Worm (Caenorhabditis elegans) whole organism, early embryonic: ENCODE data around the gene fbxa-51.
A peak's percentile ranks its signal among the peaks of the same experiment; 100 is the strongest.

Experiments
- B0310.2 ChIP-seq: sonication (generic microtip); optimal IDR thresholded peaks from 2 replicates; lab custom pipeline; 2016; ENCODE audit warnings: mild to moderate bottlenecking, missing genetic modification characterization, missing compliant biosample characterization
- F13C5.2 ChIP-seq: sonication (generic microtip); optimal IDR thresholded peaks from 2 replicates; lab custom pipeline; 2017; ENCODE audit warnings: mild to moderate bottlenecking, missing genetic modification characterization, inconsistent platforms, missing compliant biosample characterization
- aly-1 ChIP-seq: sonication (generic microtip); optimal IDR thresholded peaks from 2 replicates; lab custom pipeline; 2016; ENCODE audit warnings: missing genetic modification characterization, missing compliant biosample characterization
- ama-1 ChIP-seq: fragments of 150-350 bp; optimal IDR thresholded peaks from 2 replicates; lab custom pipeline; 2014
- ceh-13 ChIP-seq: fragments of 200-800 bp; sonication (Bioruptor generic); optimal IDR thresholded peaks from 2 replicates; lab custom pipeline; 2018; ENCODE audit warnings: mild to moderate bottlenecking, missing genetic modification characterization, missing compliant biosample characterization
- ceh-36 ChIP-seq: sonication (generic microtip); optimal IDR thresholded peaks from 2 replicates; lab custom pipeline; 2016; ENCODE audit warnings: missing genetic modification characterization, inconsistent platforms, missing compliant biosample characterization
- ets-7 ChIP-seq: sonication (generic microtip); optimal IDR thresholded peaks from 2 replicates; lab custom pipeline; 2016; ENCODE audit warnings: missing genotype, missing genetic modification characterization, missing compliant biosample characterization
- flt-1 ChIP-seq: fragments of 200-800 bp; sonication (Bioruptor generic); IDR thresholded peaks from 2 replicates; pipeline ENCODE4 v1.3.6; 2022; ENCODE audit warnings: missing genetic modification characterization, missing compliant biosample characterization
- hmbx-1 ChIP-seq: sonication (generic microtip); optimal IDR thresholded peaks from 2 replicates; lab custom pipeline; 2016; ENCODE audit warnings: mild to moderate bottlenecking, missing genetic modification characterization, missing compliant biosample characterization
- hmg-4 ChIP-seq: fragments of 200-800 bp; sonication (Bioruptor generic); optimal IDR thresholded peaks from 2 replicates; lab custom pipeline; 2018; ENCODE audit warnings: mild to moderate bottlenecking, missing genetic modification characterization, missing compliant biosample characterization
- hnd-1 ChIP-seq: sonication (generic microtip); optimal IDR thresholded peaks from 2 replicates; lab custom pipeline; 2016; ENCODE audit warnings: missing genetic modification characterization, missing compliant biosample characterization
- pes-1 ChIP-seq: fragments of 200-800 bp; sonication (Bioruptor generic); IDR thresholded peaks from 2 replicates; pipeline ENCODE4 v1.3.6; 2022; ENCODE audit warnings: missing genetic modification reagents, missing genetic modification characterization, missing compliant biosample characterization
- scrt-1 ChIP-seq: fragments of 200-800 bp; sonication (Bioruptor generic); IDR thresholded peaks from 2 replicates; pipeline ENCODE4 v1.3.6; 2022; ENCODE audit warnings: missing genetic modification characterization, missing compliant biosample characterization
- sea-1 ChIP-seq: fragments of 200-800 bp; sonication (Bioruptor generic); conservative IDR thresholded peaks from 2 replicates; pipeline ENCODE4 v1.3.6; 2022; ENCODE audit warnings: missing genetic modification characterization, missing compliant biosample characterization
- tbx-11 ChIP-seq: fragments of 200-800 bp; sonication (Bioruptor generic); IDR thresholded peaks from 2 replicates; pipeline ENCODE4 v1.3.6; 2022; ENCODE audit warnings: missing genetic modification characterization, missing compliant biosample characterization
- tbx-37 ChIP-seq: fragments of 200-800 bp; sonication (Bioruptor generic); conservative IDR thresholded peaks from 2 replicates; pipeline ENCODE4 v1.3.6; 2022; ENCODE audit warnings: missing genetic modification reagents, missing genetic modification characterization, missing compliant biosample characterization
- tra-4 ChIP-seq: sonication (generic microtip); optimal IDR thresholded peaks from 2 replicates; lab custom pipeline; 2017; ENCODE audit warnings: missing genetic modification characterization, missing compliant biosample characterization

Gene fbxa-51

DNA sequence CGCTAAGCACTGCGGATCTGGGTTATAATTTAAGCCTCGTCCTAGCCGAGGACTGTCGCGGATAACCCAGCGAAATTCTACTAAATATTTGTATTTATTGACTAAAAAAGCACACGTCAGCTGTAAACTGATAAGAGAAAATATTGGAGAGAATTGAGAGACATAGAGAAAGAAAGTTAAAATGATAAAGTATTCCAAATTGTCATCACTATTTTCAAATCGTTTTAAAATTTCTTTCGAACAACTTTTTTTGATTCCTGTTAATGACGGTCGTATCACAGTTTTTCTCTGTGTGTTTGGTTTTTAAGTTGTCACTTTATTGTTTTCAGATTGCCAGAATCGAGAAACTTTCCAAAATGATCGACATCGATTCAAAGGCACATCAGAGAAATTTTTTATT is at the start of gene fbxa-51:
Gene fbxa-51, plus strand, starts transcription at position 322 of the 400 bp plus-strand sequence.
- no peak for TF ChIP-seq tbx-11 (GFP tag; lab: Robert Waterston, UW)
- no peak for TF ChIP-seq scrt-1 (GFP tag; lab: Robert Waterston, UW)
- TF ChIP-seq pes-1 (GFP tag; lab: Robert Waterston, UW) = no peak
- TF ChIP-seq flt-1 (GFP tag; lab: Robert Waterston, UW) = no peak
- TF ChIP-seq sea-1 = no peak
- TF ChIP-seq hnd-1 (tag; lab: Kevin White, UChicago) = no peak
- no peak for TF ChIP-seq ceh-13 (GFP tag; lab: Kevin White, UChicago)
- no peak for TF ChIP-seq ceh-36
- TF ChIP-seq hmbx-1 (tag; lab: Kevin White, UChicago) = no peak

DNA sequence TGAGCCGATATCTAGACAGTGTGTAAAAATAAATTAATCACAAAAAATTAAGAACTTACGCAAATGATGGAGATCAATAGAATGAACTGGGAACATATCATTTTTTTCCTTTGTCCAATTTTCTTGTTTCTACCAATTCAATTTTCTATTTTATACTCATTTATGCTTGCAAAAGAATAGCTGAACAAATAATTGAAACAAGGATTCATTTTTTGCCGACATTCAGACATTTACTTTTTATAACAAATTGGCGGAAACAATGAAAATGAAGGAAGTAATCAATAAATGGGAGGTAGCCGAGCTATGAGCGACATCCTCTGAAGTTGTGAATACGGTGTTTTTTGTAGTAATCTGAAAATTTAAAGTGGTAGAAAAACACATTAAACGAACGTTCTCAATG is 45.2 kb upstream of the fbxa-51 start, which contains the start of gene idpp-13:
Gene idpp-13, minus strand, starts transcription at position 101 of the 400 bp plus-strand sequence.
- no peak for TF ChIP-seq tbx-37 (GFP tag; lab: Robert Waterston, UW)

- no peak for TF ChIP-seq ceh-36
- TF ChIP-seq tbx-11 (GFP tag; lab: Robert Waterston, UW) = no peak
- no peak for TF ChIP-seq scrt-1 (GFP tag; lab: Robert Waterston, UW)
- TF ChIP-seq tbx-37 (GFP tag; lab: Robert Waterston, UW) = no peak
- no peak for TF ChIP-seq sea-1
- TF ChIP-seq hnd-1 (tag; lab: Kevin White, UChicago) = no peak
- TF ChIP-seq B0310.2 (tag; lab: Kevin White, UChicago) = no peak
- TF ChIP-seq ceh-13 (GFP tag; lab: Kevin White, UChicago) = no peak
- TF ChIP-seq F13C5.2 (tag; lab: Kevin White, UChicago) = no peak
Observed at ce11 chrIII:919322-919721, 42.7 kb upstream of the fbxa-51 start, which contains the start of gene F23H11.7. TSS of gene F23H11.7 (minus strand) at chrIII:919422.

DNA sequence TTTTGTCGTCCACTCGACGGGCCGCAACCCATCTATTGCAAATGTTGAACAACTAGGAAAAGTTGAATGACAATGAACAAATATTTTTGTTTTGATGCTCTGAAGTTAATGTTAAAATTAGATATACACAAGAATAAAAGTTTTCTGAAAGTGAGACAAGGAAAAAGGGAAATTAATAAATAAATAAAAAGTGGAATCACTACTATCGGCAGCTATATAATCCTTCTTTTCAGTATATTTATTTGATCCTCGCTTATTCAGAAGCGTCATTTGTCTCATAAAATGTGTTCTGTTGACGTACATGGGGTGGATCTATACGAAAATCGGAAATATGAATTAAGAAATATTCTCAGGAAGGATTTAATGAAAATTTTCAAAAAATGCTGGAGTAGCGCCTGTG is 35.9 kb upstream of the fbxa-51 start, which contains the start of gene pef-1:
Gene pef-1, minus strand, starts transcription at position 101 of the 400 bp plus-strand sequence.
- TF ChIP-seq hmbx-1 (tag; lab: Kevin White, UChicago) = no peak
- no peak for TF ChIP-seq tbx-37 (GFP tag; lab: Robert Waterston, UW)
- no peak for TF ChIP-seq ceh-13 (GFP tag; lab: Kevin White, UChicago)
- no peak for TF ChIP-seq tra-4 (tag; lab: Kevin White, UChicago)
- TF ChIP-seq sea-1 = no peak
- TF ChIP-seq hmg-4 (GFP tag; lab: Kevin White, UChicago) = no peak
- no peak for TF ChIP-seq ceh-36
- TF ChIP-seq ama-1 (lab: Kevin White, UChicago) = no peak
- no peak for TF ChIP-seq scrt-1 (GFP tag; lab: Robert Waterston, UW)
- no peak for TF ChIP-seq hnd-1 (tag; lab: Kevin White, UChicago)

- TF ChIP-seq hmbx-1 (tag; lab: Kevin White, UChicago) (peak; percentile 90), tra-4 (tag; lab: Kevin White, UChicago) (peak; percentile 32), aly-1 (tag; lab: Kevin White, UChicago) (peak; percentile 84), F13C5.2 (tag; lab: Kevin White, UChicago) (peak; percentile 81), ceh-36 (peak; percentile 85), hnd-1 (tag; lab: Kevin White, UChicago) (peak; percentile 94), ets-7 (tag; lab: Kevin White, UChicago) (peak; percentile 94), B0310.2 (tag; lab: Kevin White, UChicago) (peak; percentile 9)
Observed at ce11 chrIII:931405-931804, 30.7 kb upstream of the fbxa-51 start.

- TF ChIP-seq sea-1 (no peak), F13C5.2 (tag; lab: Kevin White, UChicago) (no peak), aly-1 (tag; lab: Kevin White, UChicago) (no peak), pes-1 (GFP tag; lab: Robert Waterston, UW) (no peak), tra-4 (tag; lab: Kevin White, UChicago) (no peak), tbx-11 (GFP tag; lab: Robert Waterston, UW) (no peak), hnd-1 (tag; lab: Kevin White, UChicago) (no peak), B0310.2 (tag; lab: Kevin White, UChicago) (no peak), ceh-36 (no peak), flt-1 (GFP tag; lab: Robert Waterston, UW) (no peak), tbx-37 (GFP tag; lab: Robert Waterston, UW) (no peak)
Observed at ce11 chrIII:936037-936507, 26.0 kb upstream of the fbxa-51 start, which contains the start of gene fbxa-55. TSS of gene fbxa-55 (minus strand) at chrIII:936087.

DNA sequence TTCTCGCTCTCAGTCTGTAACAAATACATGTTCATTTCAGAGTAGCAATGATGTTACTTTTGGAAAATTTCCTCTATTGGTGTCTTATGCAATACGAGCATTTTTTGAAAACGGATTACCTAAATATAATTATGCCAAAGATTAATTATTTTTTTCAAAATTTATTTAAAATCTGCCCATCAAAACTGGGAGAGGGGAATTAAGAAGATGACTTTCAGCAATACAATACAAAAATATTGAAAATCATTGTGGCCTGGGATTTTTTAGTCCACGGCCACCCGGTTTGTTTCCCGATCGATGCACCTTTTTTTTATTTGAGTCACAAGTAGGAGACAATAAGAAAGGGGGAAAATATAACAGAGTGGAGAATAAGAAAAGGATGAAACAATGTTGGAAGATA is 24.1 kb upstream of the fbxa-51 start, which contains the start of gene fbxa-56:
Gene fbxa-56, minus strand, starts transcription at position 101 of the 400 bp plus-strand sequence.
- no peak for TF ChIP-seq hmg-4 (GFP tag; lab: Kevin White, UChicago)
- no peak for TF ChIP-seq ama-1 (lab: Kevin White, UChicago)

- no peak for TF ChIP-seq hmbx-1 (tag; lab: Kevin White, UChicago)
- no peak for TF ChIP-seq ama-1 (lab: Kevin White, UChicago)
- TF ChIP-seq hmg-4 (GFP tag; lab: Kevin White, UChicago) = no peak
- no peak for TF ChIP-seq ceh-13 (GFP tag; lab: Kevin White, UChicago)
- TF ChIP-seq pes-1 (GFP tag; lab: Robert Waterston, UW) = no peak
- no peak for TF ChIP-seq B0310.2 (tag; lab: Kevin White, UChicago)
- no peak for TF ChIP-seq F13C5.2 (tag; lab: Kevin White, UChicago)
- TF ChIP-seq flt-1 (GFP tag; lab: Robert Waterston, UW) = no peak
- TF ChIP-seq ets-7 (tag; lab: Kevin White, UChicago) = no peak
- TF ChIP-seq hnd-1 (tag; lab: Kevin White, UChicago) = no peak
- TF ChIP-seq tra-4 (tag; lab: Kevin White, UChicago) = no peak
- TF ChIP-seq sea-1 = no peak
- no peak for TF ChIP-seq scrt-1 (GFP tag; lab: Robert Waterston, UW)
- no peak for TF ChIP-seq tbx-37 (GFP tag; lab: Robert Waterston, UW)
- TF ChIP-seq ceh-36 = no peak
- TF ChIP-seq aly-1 (tag; lab: Kevin White, UChicago) = no peak
- TF ChIP-seq tbx-11 (GFP tag; lab: Robert Waterston, UW) = no peak
Observed at ce11 chrIII:938569-938968, 23.5 kb upstream of the fbxa-51 start, which contains the start of gene fbxa-22. TSS of gene fbxa-22 (plus strand) at chrIII:938869.
